Worm (Caenorhabditis elegans) whole organism, early embryonic: ENCODE measurements around the gene H38K22.9.

Source experiments
- B0310.2 ChIP-seq: sonication (generic microtip); optimal IDR thresholded peaks from 2 replicates; lab custom pipeline; 2016; ENCODE audit warnings: mild to moderate bottlenecking, missing genetic modification characterization, missing compliant biosample characterization
- F13C5.2 ChIP-seq: sonication (generic microtip); optimal IDR thresholded peaks from 2 replicates; lab custom pipeline; 2017; ENCODE audit warnings: mild to moderate bottlenecking, missing genetic modification characterization, inconsistent platforms, missing compliant biosample characterization
- ama-1 ChIP-seq: fragments of 150-350 bp; optimal IDR thresholded peaks from 2 replicates; lab custom pipeline; 2014
- hmbx-1 ChIP-seq: sonication (generic microtip); optimal IDR thresholded peaks from 2 replicates; lab custom pipeline; 2016; ENCODE audit warnings: mild to moderate bottlenecking, missing genetic modification characterization, missing compliant biosample characterization
- tra-4 ChIP-seq: sonication (generic microtip); optimal IDR thresholded peaks from 2 replicates; lab custom pipeline; 2017; ENCODE audit warnings: missing genetic modification characterization, missing compliant biosample characterization

ce11 chrIII:4357438-4357837 lies 33.5 kb downstream of the H38K22.9 start:
- TF ChIP-seq ama-1 (lab: Kevin White, UChicago), result no peak
- TF ChIP-seq tra-4, result no peak
- no peak for TF ChIP-seq hmbx-1
- TF ChIP-seq B0310.2 (tag; lab: Kevin White, UChicago), result no peak
- TF ChIP-seq F13C5.2 (tag; lab: Kevin White, UChicago), result no peak
